Worm (Caenorhabditis elegans) whole organism, L4 larva: ENCODE results near the gene cah-4.

Source experiments
- F10B5.3 ChIP-seq: sonication (generic microtip); optimal IDR thresholded peaks from 2 replicates; lab custom pipeline; 2016; ENCODE audit warnings: mild to moderate bottlenecking, missing genetic modification characterization, missing compliant biosample characterization
- F37D6.2 ChIP-seq: sonication (generic microtip); optimal IDR thresholded peaks from 2 replicates; lab custom pipeline; 2016; ENCODE audit warnings: mild to moderate bottlenecking, missing genetic modification characterization, missing compliant biosample characterization
- R02D3.7 ChIP-seq: fragments of 150-350 bp; sonication (generic microtip); optimal IDR thresholded peaks from 3 replicates; lab custom pipeline; 2014; ENCODE audit warnings: missing biosample characterization, missing genetic modification characterization
- T20F7.1 ChIP-seq: fragments of 200-800 bp; sonication (Bioruptor generic); optimal IDR thresholded peaks from 2 replicates; lab custom pipeline; 2018; ENCODE audit warnings: mild to moderate bottlenecking, missing genetic modification characterization, missing compliant biosample characterization
- T26A8.4 ChIP-seq: fragments of 200-800 bp; sonication (Bioruptor generic); IDR thresholded peaks from 2 replicates; pipeline ENCODE4 v1.3.6; 2022; ENCODE audit warnings: missing genetic modification characterization, missing compliant biosample characterization
- Y75B8A.6 ChIP-seq: fragments of 200-800 bp; sonication (Bioruptor generic); IDR thresholded peaks from 2 replicates; pipeline ENCODE4 v1.3.6; 2022; ENCODE audit warnings: missing genetic modification reagents, missing genetic modification characterization, missing compliant biosample characterization
- aha-1 ChIP-seq: fragments of 150-350 bp; peaks from one replicate; lab custom pipeline; 2014; ENCODE audit warnings: missing biosample characterization, missing genetic modification characterization
- attf-4 ChIP-seq: sonication (generic microtip); optimal IDR thresholded peaks from 3 replicates; lab custom pipeline; 2017; ENCODE audit warnings: missing biosample characterization, missing genetic modification characterization
- ceh-62 ChIP-seq: sonication (generic microtip); optimal IDR thresholded peaks from 2 replicates; lab custom pipeline; 2017; ENCODE audit warnings: missing biosample characterization, missing genetic modification characterization
- ceh-82 ChIP-seq: sonication (generic microtip); optimal IDR thresholded peaks from 2 replicates; lab custom pipeline; 2017; ENCODE audit warnings: missing biosample characterization, missing genetic modification characterization
- ces-1 ChIP-seq: fragments of 150-350 bp; sonication (generic microtip); optimal IDR thresholded peaks from 4 replicates; lab custom pipeline; 2014; ENCODE audit warnings: missing biosample characterization, missing genetic modification reagents, missing genetic modification characterization
- cey-2 ChIP-seq: sonication (generic microtip); optimal IDR thresholded peaks from 3 replicates; lab custom pipeline; 2017; ENCODE audit warnings: missing genetic modification characterization, mild to moderate bottlenecking, missing compliant biosample characterization, antibody characterized with exemption, borderline replicate concordance; ENCODE audit not compliant: insufficient read depth
- daf-12 ChIP-seq: fragments of 150-350 bp; optimal IDR thresholded peaks from 2 replicates; lab custom pipeline; 2014; ENCODE audit warnings: missing biosample characterization, missing genetic modification reagents, missing genetic modification characterization
- dmd-6 ChIP-seq: fragments of 200-800 bp; sonication (Bioruptor generic); IDR thresholded peaks from 2 replicates; pipeline ENCODE4 v1.3.6; 2022; ENCODE audit warnings: missing genetic modification reagents, missing genetic modification characterization, missing compliant biosample characterization
- dmd-8 ChIP-seq: fragments of 200-800 bp; sonication (Bioruptor generic); IDR thresholded peaks from 2 replicates; pipeline ENCODE4 v1.3.6; 2022; ENCODE audit warnings: missing genetic modification characterization, missing compliant biosample characterization
- dmd-9 ChIP-seq: fragments of 200-800 bp; sonication (Bioruptor generic); IDR thresholded peaks from 2 replicates; pipeline ENCODE4 v1.3.6; 2022; ENCODE audit warnings: missing genetic modification reagents, missing genetic modification characterization, missing compliant biosample characterization
- dve-1 ChIP-seq: sonication (generic microtip); optimal IDR thresholded peaks from 2 replicates; lab custom pipeline; 2017; ENCODE audit warnings: antibody characterized with exemption, mild to moderate bottlenecking, missing genetic modification characterization, missing compliant biosample characterization; ENCODE audit not compliant: insufficient read depth
- egl-27 ChIP-seq: sonication (generic microtip); optimal IDR thresholded peaks from 3 replicates; lab custom pipeline; 2017; ENCODE audit warnings: missing biosample characterization, missing genetic modification reagents, missing genetic modification characterization
- egl-43 ChIP-seq: fragments of 200-800 bp; sonication (Bioruptor generic); IDR thresholded peaks from 2 replicates; pipeline ENCODE4 v1.3.6; 2022; ENCODE audit warnings: missing genetic modification reagents, missing genetic modification characterization, missing compliant biosample characterization
- fkh-10 ChIP-seq: fragments of 150-350 bp; optimal IDR thresholded peaks from 2 replicates; lab custom pipeline; 2014; ENCODE audit warnings: missing biosample characterization, missing genetic modification reagents, missing genetic modification characterization
- fos-1 ChIP-seq: fragments of 150-350 bp; optimal IDR thresholded peaks from 2 replicates; lab custom pipeline; 2014; ENCODE audit warnings: missing biosample characterization, missing genetic modification characterization
- gei-8 ChIP-seq: fragments of 200-800 bp; sonication (Bioruptor generic); optimal IDR thresholded peaks from 2 replicates; lab custom pipeline; 2018; ENCODE audit warnings: mild to moderate bottlenecking, missing genetic modification characterization, missing compliant biosample characterization
- hif-1 ChIP-seq, 2 experiments: sonication (generic microtip); optimal IDR thresholded peaks; 2 replicates each; lab custom pipeline; 2016 to 2017; ENCODE audit warnings: missing compliant biosample characterization in 2 of 2, missing genetic modification characterization in 2 of 2, missing genetic modification reagents in 2 of 2, missing genotype in 2 of 2, mild to moderate bottlenecking in 1 of 2
- hlh-11 ChIP-seq: fragments of 200-800 bp; sonication (Bioruptor generic); optimal IDR thresholded peaks from 2 replicates; lab custom pipeline; 2018; ENCODE audit warnings: mild to moderate bottlenecking, missing genetic modification characterization, missing compliant biosample characterization
- hlh-30 ChIP-seq: sonication (generic microtip); optimal IDR thresholded peaks from 2 replicates; lab custom pipeline; 2017; ENCODE audit warnings: antibody characterized with exemption, mild to moderate bottlenecking, missing genetic modification characterization, missing compliant biosample characterization; ENCODE audit not compliant: insufficient read depth
- jun-1 ChIP-seq: fragments of 150-350 bp; optimal IDR thresholded peaks from 2 replicates; lab custom pipeline; 2014; ENCODE audit warnings: missing biosample characterization, missing genetic modification reagents, missing genetic modification characterization
- lin-15B ChIP-seq: fragments of 150-350 bp; sonication (generic microtip); optimal IDR thresholded peaks from 3 replicates; lab custom pipeline; 2014; ENCODE audit warnings: missing biosample characterization, missing genetic modification characterization
- lin-29 ChIP-seq: fragments of 200-800 bp; sonication (Bioruptor generic); IDR thresholded peaks from 2 replicates; pipeline ENCODE4 v1.3.6; 2022; ENCODE audit warnings: missing genetic modification reagents, missing genetic modification characterization, missing compliant biosample characterization
- lir-3 ChIP-seq: sonication (generic microtip); optimal IDR thresholded peaks from 2 replicates; lab custom pipeline; 2016; ENCODE audit warnings: mild to moderate bottlenecking, missing genetic modification characterization, missing compliant biosample characterization
- mdt-29 ChIP-seq: fragments of 200-800 bp; sonication (Bioruptor generic); IDR thresholded peaks from 2 replicates; pipeline ENCODE4 v1.3.6; 2022; ENCODE audit warnings: missing genetic modification reagents, missing genetic modification characterization, missing compliant biosample characterization
- mep-1 ChIP-seq: fragments of 150-350 bp; sonication (generic microtip); optimal IDR thresholded peaks from 3 replicates; lab custom pipeline; 2014; ENCODE audit warnings: missing biosample characterization, missing genetic modification characterization
- mes-2 ChIP-seq: sonication (generic microtip); optimal IDR thresholded peaks from 2 replicates; lab custom pipeline; 2016; ENCODE audit warnings: missing genotype, mild to moderate bottlenecking, missing genetic modification characterization, missing compliant biosample characterization; ENCODE audit not compliant: poor library complexity, severe bottlenecking
- nhr-11 ChIP-seq: fragments of 150-350 bp; optimal IDR thresholded peaks from 2 replicates; lab custom pipeline; 2014; ENCODE audit warnings: missing biosample characterization, missing genetic modification characterization
- nhr-41 ChIP-seq: fragments of 200-800 bp; sonication (Bioruptor generic); IDR thresholded peaks from 2 replicates; pipeline ENCODE4 v1.3.6; 2022; ENCODE audit warnings: missing genetic modification reagents, missing genetic modification characterization, missing compliant biosample characterization
- nhr-42 ChIP-seq: fragments of 200-800 bp; sonication (Bioruptor generic); IDR thresholded peaks from 2 replicates; pipeline ENCODE4 v1.3.6; 2022; ENCODE audit warnings: missing genetic modification characterization, missing compliant biosample characterization
- nhr-48 ChIP-seq: sonication (generic microtip); optimal IDR thresholded peaks from 2 replicates; lab custom pipeline; 2016; ENCODE audit warnings: mild to moderate bottlenecking, missing genetic modification characterization, missing compliant biosample characterization
- nhr-77 ChIP-seq: fragments of 150-350 bp; optimal IDR thresholded peaks from 2 replicates; lab custom pipeline; 2014; ENCODE audit warnings: missing biosample characterization, missing genetic modification characterization
- php-3 ChIP-seq: fragments of 200-800 bp; sonication (Bioruptor generic); IDR thresholded peaks from 2 replicates; pipeline ENCODE4 v1.3.6; 2022; ENCODE audit warnings: missing genetic modification reagents, missing genetic modification characterization, missing compliant biosample characterization
- sdz-12 ChIP-seq: fragments of 200-800 bp; sonication (Bioruptor generic); optimal IDR thresholded peaks from 2 replicates; lab custom pipeline; 2018; ENCODE audit warnings: mild to moderate bottlenecking, missing genetic modification characterization, missing compliant biosample characterization
- set-16 ChIP-seq: fragments of 200-800 bp; sonication (Bioruptor generic); IDR thresholded peaks from 2 replicates; pipeline ENCODE4 v1.3.6; 2022; ENCODE audit warnings: missing genetic modification reagents, missing genetic modification characterization, missing compliant biosample characterization
- snpc-1.2 ChIP-seq: fragments of 200-800 bp; sonication (Bioruptor generic); IDR thresholded peaks from 2 replicates; pipeline ENCODE4 v1.3.6; 2022; ENCODE audit warnings: missing genetic modification reagents, missing genetic modification characterization, missing compliant biosample characterization
- tra-1 ChIP-seq: fragments of 200-800 bp; sonication (Bioruptor generic); IDR thresholded peaks from 2 replicates; pipeline ENCODE4 v1.3.6; 2022; ENCODE audit warnings: missing genetic modification reagents, missing genetic modification characterization, missing compliant biosample characterization
- unc-62 ChIP-seq, 3 experiments: fragments of 150-350 bp in 1 of 3; sonication (generic microtip); optimal IDR thresholded peaks in 2 of 3; peaks in 1 of 3; 1 replicate in 1 of 3; 2 replicates in 2 of 3; lab custom pipeline; 2014 to 2017; ENCODE audit warnings: missing biosample characterization in 3 of 3, missing genetic modification characterization in 3 of 3, missing genetic modification reagents in 3 of 3, missing genotype in 1 of 3
- zfp-2 ChIP-seq: sonication (generic microtip); optimal IDR thresholded peaks from 2 replicates; lab custom pipeline; 2016; ENCODE audit warnings: mild to moderate bottlenecking, missing genetic modification characterization, missing compliant biosample characterization

Gene cah-4

DNA sequence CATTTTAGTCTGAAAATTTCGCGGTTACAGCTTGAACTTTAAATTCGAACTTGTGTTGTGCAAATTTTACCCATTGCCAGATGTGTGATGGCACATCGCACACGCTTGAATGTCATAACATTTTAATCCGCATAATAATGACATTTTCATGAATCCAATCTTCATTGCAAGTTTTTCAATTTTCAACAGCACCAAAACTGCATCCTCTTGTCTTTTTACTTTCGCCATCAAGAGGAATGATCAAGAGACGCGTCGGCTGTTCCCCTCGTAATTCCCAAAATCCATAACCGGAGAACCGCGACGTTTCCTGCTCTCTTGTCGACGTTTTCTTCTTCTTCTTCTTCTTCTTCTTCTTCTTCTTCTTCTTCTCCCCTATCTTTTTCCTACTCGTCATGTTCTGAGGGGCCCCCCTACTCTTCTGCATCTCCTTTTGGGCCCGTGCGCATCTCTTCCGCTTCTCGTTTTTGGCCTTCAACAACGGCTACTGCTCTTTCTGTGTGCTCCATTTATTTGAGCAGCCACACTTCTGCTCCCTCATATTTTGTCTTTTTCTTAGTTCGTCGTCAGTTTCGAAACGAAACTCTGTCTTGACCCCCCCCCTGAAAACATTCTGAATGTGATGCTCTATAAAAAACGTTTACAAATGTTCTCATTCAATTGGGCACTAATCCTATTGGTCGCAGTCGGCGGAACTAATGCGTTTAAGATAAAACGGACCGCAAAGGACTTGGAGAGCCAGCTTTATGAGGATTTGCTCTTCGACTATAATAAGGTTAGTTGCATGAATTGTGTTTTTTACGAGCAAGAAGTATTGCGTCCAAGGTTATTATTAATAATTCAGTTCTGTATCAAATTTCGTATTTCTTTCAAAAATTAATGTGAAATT is 9.7 kb upstream of the cah-4 start, which contains the start of gene acr-12:
Gene acr-12 (plus strand): TSS at position 430 of the 886 bp plus-strand sequence.
- TF ChIP-seq hif-1 (tag; optimal IDR thresholded peaks at IDR 0.05; lab: Kevin White, UChicago) = no peak
- no peak for TF ChIP-seq mes-2
- TF ChIP-seq sdz-12 (GFP tag; lab: Kevin White, UChicago) = no peak
- no peak for TF ChIP-seq dmd-9 (GFP tag; lab: Robert Waterston, UW)
- 0 out of 2 replicates have a peak, but pooled peaks have one; percentile 38 for TF ChIP-seq egl-43 (GFP tag; lab: Robert Waterston, UW)
- no peak for TF ChIP-seq snpc-1.2 (GFP tag; lab: Robert Waterston, UW)
- no peak for TF ChIP-seq tra-1 (GFP tag; lab: Robert Waterston, UW)
- no peak for TF ChIP-seq daf-12
- no peak for TF ChIP-seq Y75B8A.6 (GFP tag; lab: Robert Waterston, UW)
- TF ChIP-seq mdt-29 (GFP tag; lab: Robert Waterston, UW) = no peak
- TF ChIP-seq nhr-77 (tag; lab: Kevin White, UChicago) = no peak
- peak; percentile 76 for TF ChIP-seq aha-1
- TF ChIP-seq cey-2 (tag; lab: Kevin White, UChicago) = no peak
- TF ChIP-seq dmd-6 (GFP tag; lab: Robert Waterston, UW) = no peak
- no peak for TF ChIP-seq attf-4 (tag; lab: Kevin White, UChicago)
- no peak for TF ChIP-seq dve-1 (tag; lab: Kevin White, UChicago)
- TF ChIP-seq ces-1 (GFP tag; lab: Kevin White, UChicago) = peak; percentile 74
- peak; percentile 19 for TF ChIP-seq fkh-10 (GFP tag; lab: Kevin White, UChicago)
- TF ChIP-seq jun-1 (tag; lab: Kevin White, UChicago) = no peak
- peak in 1 of 2 experiments; percentile 93 for TF ChIP-seq unc-62 (GFP tag; optimal IDR thresholded peaks at IDR 0.05 in 1 of 2; lab: Kevin White, UChicago)
- TF ChIP-seq unc-62 (tag; optimal IDR thresholded peaks at IDR 0.05; lab: Kevin White, UChicago) = no peak
- no peak for TF ChIP-seq nhr-48 (tag; lab: Kevin White, UChicago)
- TF ChIP-seq set-16 = peak; percentile 57
- TF ChIP-seq, all 104 proteins: peak for 6

DNA sequence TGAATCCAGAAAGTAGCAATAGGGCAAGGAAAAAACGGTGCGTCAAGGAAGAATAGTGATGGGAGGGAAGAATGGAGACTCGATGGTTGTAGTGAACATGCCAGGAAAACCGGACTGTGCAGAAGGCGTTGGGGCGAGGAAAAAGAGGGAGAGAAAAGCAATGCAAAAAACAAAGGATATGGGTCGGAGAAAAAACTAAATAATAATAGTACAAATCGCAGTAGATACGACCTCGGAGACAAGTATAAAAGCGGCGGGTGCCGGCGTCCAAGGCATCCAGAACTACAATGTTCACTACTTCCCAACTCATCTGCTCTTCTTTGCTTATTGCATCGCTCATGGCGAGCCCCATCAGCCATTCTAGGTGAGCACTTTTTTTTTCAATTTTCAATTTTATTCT is 5.6 kb upstream of the cah-4 start, which contains the start of gene R01E6.5:
Gene R01E6.5 (plus strand): TSS at position 301 of the 400 bp plus-strand sequence.
- TF ChIP-seq T20F7.1 (GFP tag; lab: Kevin White, UChicago) = no peak

DNA sequence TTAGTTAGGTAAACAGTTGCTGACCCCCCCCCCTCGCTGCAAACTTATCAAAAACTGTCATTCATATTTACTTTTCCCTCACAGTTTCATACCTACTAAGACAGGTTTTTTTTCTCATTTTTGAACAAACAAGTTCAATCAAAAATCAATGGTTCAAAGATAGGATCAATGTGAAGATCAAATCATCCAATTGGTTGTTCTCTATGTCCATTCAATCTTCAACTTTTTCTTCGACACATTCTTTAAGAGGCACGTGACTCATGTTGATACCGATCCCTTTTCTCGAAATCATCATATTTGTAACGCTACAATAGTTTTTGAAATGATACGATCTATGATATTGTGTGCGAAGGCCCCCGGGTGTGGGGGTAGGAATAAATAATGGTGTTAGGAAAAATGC is 2.7 kb upstream of the cah-4 start:
- TF ChIP-seq hlh-11 (tag; lab: Kevin White, UChicago) = peak; percentile 61
- TF ChIP-seq set-16 = no peak
- no peak for TF ChIP-seq fkh-10 (GFP tag; lab: Kevin White, UChicago)
- TF ChIP-seq nhr-41 = no peak
- TF ChIP-seq nhr-11 = peak; percentile 13
- peak; percentile 18 for TF ChIP-seq mep-1 (tag; lab: Kevin White, UChicago)
- peak; percentile 52 for TF ChIP-seq hlh-30 (tag; lab: Kevin White, UChicago)
- TF ChIP-seq dmd-6 (GFP tag; lab: Robert Waterston, UW) = peak; percentile 58
- TF ChIP-seq F37D6.2 = no peak
- no peak for TF ChIP-seq ceh-62 (tag; lab: Kevin White, UChicago)
- TF ChIP-seq dve-1 (tag; lab: Kevin White, UChicago) = peak; percentile 68
- no peak for TF ChIP-seq fos-1 (tag; lab: Kevin White, UChicago)
- TF ChIP-seq lir-3 = no peak
- no peak for TF ChIP-seq egl-27 (tag; lab: Kevin White, UChicago)
- no peak for TF ChIP-seq T26A8.4 (GFP tag; lab: Robert Waterston, UW)
- TF ChIP-seq F10B5.3 (tag; lab: Kevin White, UChicago) = no peak
- TF ChIP-seq dmd-8 (GFP tag; lab: Robert Waterston, UW) = no peak
- TF ChIP-seq R02D3.7 (tag; lab: Kevin White, UChicago) = no peak
- no peak for TF ChIP-seq php-3 (GFP tag; lab: Robert Waterston, UW)
- no peak for TF ChIP-seq T20F7.1 (GFP tag; lab: Kevin White, UChicago)
- peak in 1 of 2 experiments; percentile 96 for TF ChIP-seq unc-62 (GFP tag; optimal IDR thresholded peaks at IDR 0.05 in 1 of 2; lab: Kevin White, UChicago)
- no peak for TF ChIP-seq unc-62 (tag; optimal IDR thresholded peaks at IDR 0.05; lab: Kevin White, UChicago)
- no peak for TF ChIP-seq lin-29 (GFP tag; lab: Robert Waterston, UW)
- no peak for TF ChIP-seq gei-8 (GFP tag; lab: Kevin White, UChicago)
- TF ChIP-seq lin-15B = no peak
- TF ChIP-seq nhr-42 (GFP tag; lab: Robert Waterston, UW) = no peak
- no peak for TF ChIP-seq ceh-82
- TF ChIP-seq zfp-2 (tag; lab: Kevin White, UChicago) = no peak
